Fruit fly (Drosophila melanogaster) S2 (cell line): ENCODE results near the gene CG6012.

Experiments
- CG8478 ChIP-seq: fragments of >200 bp; optimal IDR thresholded peaks from 2 replicates; lab custom pipeline; 2018
- CTCF ChIP-seq, 2 experiments: fragments of >200 bp; optimal IDR thresholded peaks; 2 replicates each; lab custom pipeline; 2018

- TF ChIP-seq CG8478 (lab: Kevin White, UChicago) (no peak), CTCF (optimal IDR thresholded peaks at IDR 0.05; lab: Kevin White, UChicago) (no peak)
These were observed 23.6 kb downstream of the CG6012 start, which contains the start of the genes SclA and SclB for dm6 chr2L:16837672-16838071.
